Worm (Caenorhabditis elegans) whole organism, mixed stage, embryonic: ENCODE measurements around the gene F48D6.4.

Experiments used
- ces-1 ChIP-seq: fragments of 150-350 bp; optimal IDR thresholded peaks from 2 replicates; lab custom pipeline; 2014; ENCODE audit warnings: missing biosample characterization, missing genetic modification reagents, missing genetic modification characterization
- sptf-1 ChIP-seq: sonication (generic microtip); optimal IDR thresholded peaks from 2 replicates; lab custom pipeline; 2017; ENCODE audit warnings: mild to moderate bottlenecking, missing genetic modification characterization, moderate library complexity, missing compliant biosample characterization

ce11 chrX:4254782-4255181 is 7.8 kb upstream of the F48D6.4 start, which contains the start of gene taf-11.1:
- TF ChIP-seq sptf-1 (tag; lab: Kevin White, UChicago) (no peak), ces-1 (GFP tag; lab: Kevin White, UChicago) (peak; percentile 28)
